Fruit fly (Drosophila melanogaster): ENCODE measurements around the gene Eig71Ej.

Gene Eig71Ej

DNA sequence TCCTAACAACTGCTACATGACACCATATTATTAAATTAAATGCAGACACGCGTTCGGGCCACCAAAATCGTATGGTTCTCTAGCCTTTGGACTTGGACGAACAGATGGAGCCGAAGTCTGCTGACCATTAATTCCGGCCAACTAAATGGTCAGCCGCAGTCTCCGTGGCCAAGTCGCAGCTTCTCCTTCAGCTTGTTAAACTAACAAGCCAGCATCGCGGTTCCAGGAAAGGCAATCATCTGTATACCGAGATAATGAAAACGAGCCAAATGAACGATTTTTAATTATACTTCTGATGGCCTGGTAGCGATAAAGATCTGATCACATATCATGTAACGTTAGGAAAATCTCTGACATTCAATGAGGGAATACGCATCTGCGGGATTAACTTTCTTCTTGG lies 9.1 kb upstream of the Eig71Ej start:
- TF ChIP-seq Jra (GFP tag; optimal IDR thresholded peaks at IDR 0.05) = no peak
- no peak for TF ChIP-seq Rel (GFP tag; optimal IDR thresholded peaks at IDR 0.05)
- no peak for TF ChIP-seq Rel (tag; optimal IDR thresholded peaks at IDR 0.05)
- no peak for TF ChIP-seq dmrt93B (GFP tag; optimal IDR thresholded peaks at IDR 0.05)
- no peak for TF ChIP-seq pan (optimal IDR thresholded peaks at IDR 0.05)
- no peak for TF ChIP-seq HLH106 (tag; optimal IDR thresholded peaks at IDR 0.05)
- no peak for TF ChIP-seq h (GFP tag; optimal IDR thresholded peaks at IDR 0.05)
- TF ChIP-seq usp (GFP tag; optimal IDR thresholded peaks at IDR 0.05) = no peak
- TF ChIP-seq sv (GFP tag; optimal IDR thresholded peaks at IDR 0.05) = no peak
- no peak for TF ChIP-seq ey (GFP tag; optimal IDR thresholded peaks at IDR 0.05)
- TF ChIP-seq psq (GFP tag; optimal IDR thresholded peaks at IDR 0.05) = no peak
- TF ChIP-seq CG32264 (GFP tag; optimal IDR thresholded peaks at IDR 0.05) = no peak
- TF ChIP-seq N (GFP tag; optimal IDR thresholded peaks at IDR 0.05) = no peak
- TF ChIP-seq fru (GFP tag; optimal IDR thresholded peaks at IDR 0.05) = no peak

DNA sequence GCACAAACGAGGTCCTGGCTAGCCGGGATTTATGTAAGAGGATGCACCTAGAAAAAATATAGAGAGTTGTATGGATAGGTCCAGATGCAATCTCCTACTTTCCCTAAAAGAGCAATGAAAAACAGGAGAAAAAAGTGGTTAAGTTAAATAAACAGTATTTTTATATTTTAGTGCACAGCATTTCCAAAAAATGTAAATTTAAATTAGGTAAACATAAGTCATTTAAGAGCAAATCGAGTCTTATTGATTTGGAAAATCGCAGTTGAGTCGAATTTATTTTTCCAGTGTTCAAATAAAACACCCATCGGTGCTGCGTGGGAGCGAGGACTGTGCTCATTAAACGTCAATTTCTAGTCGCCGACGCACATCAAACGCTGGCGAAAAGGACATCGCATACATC lies 4.9 kb upstream of the Eig71Ej start:
- TF ChIP-seq OdsH (GFP tag; optimal IDR thresholded peaks at IDR 0.05) = no peak

dm6 chr3L:15664199-15664794 lies 3.5 kb upstream of the Eig71Ej start:
- TF ChIP-seq foxo (GFP tag; optimal IDR thresholded peaks at IDR 0.05) (no peak), fru (GFP tag; optimal IDR thresholded peaks at IDR 0.05) (no peak), rgr (GFP tag; optimal IDR thresholded peaks at IDR 0.05) (no peak), jim (GFP tag; optimal IDR thresholded peaks at IDR 0.05) (no peak), lola (GFP tag; optimal IDR thresholded peaks at IDR 0.05) (no peak), CrebA (GFP tag; optimal IDR thresholded peaks at IDR 0.05; ENCODE audit: borderline replicate concordance) (no peak), GATAd (GFP tag; optimal IDR thresholded peaks at IDR 0.05) (no peak), Dfd (GFP tag; optimal IDR thresholded peaks at IDR 0.05) (no peak), h (GFP tag; optimal IDR thresholded peaks at IDR 0.05) (no peak), ey (GFP tag; optimal IDR thresholded peaks at IDR 0.05) (no peak)

DNA sequence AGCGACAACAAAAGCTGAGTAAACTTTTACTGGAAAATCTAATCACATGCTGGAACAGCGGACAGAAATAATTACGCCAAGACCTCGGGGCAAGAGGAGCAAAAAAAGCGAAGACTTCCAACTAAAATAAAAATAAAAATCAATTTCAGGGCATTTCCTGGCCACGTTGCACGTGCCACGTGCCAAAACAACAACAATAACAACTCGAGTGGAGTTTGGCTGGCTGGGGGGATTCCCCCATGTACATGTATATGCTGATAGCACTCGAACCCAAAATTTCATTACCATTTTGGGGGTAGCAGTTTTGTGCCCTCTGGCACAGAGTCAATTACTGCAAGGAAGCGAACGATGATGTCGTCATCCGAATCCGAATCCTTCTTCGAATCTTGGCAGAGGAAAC lies 1.7 kb upstream of the Eig71Ej start:
- TF ChIP-seq Jra (GFP tag; optimal IDR thresholded peaks at IDR 0.05) (no peak), Vsx2 (GFP tag; optimal IDR thresholded peaks at IDR 0.05; ENCODE audit: partially characterized antibody) (no peak), ey (GFP tag; optimal IDR thresholded peaks at IDR 0.05) (no peak), dl (GFP tag; optimal IDR thresholded peaks at IDR 0.05; ENCODE audit: insufficient read depth in 1 of 2, partially characterized antibody in 2 of 2) (no peak), Dfd (GFP tag; optimal IDR thresholded peaks at IDR 0.05) (no peak), usp (GFP tag; optimal IDR thresholded peaks at IDR 0.05) (no peak), sage (GFP tag; optimal IDR thresholded peaks at IDR 0.05) (no peak), dsf (GFP tag; optimal IDR thresholded peaks at IDR 0.05; ENCODE audit: borderline replicate concordance) (no peak), br (GFP tag; optimal IDR thresholded peaks at IDR 0.05) (no peak), Dif (GFP tag; optimal IDR thresholded peaks at IDR 0.05; ENCODE audit: partially characterized antibody) (no peak), fru (GFP tag; optimal IDR thresholded peaks at IDR 0.05) (no peak), sv (GFP tag; optimal IDR thresholded peaks at IDR 0.05) (no peak), jim (GFP tag; optimal IDR thresholded peaks at IDR 0.05) (no peak), foxo (GFP tag; optimal IDR thresholded peaks at IDR 0.05) (no peak), psq (GFP tag; optimal IDR thresholded peaks at IDR 0.05) (no peak)

DNA sequence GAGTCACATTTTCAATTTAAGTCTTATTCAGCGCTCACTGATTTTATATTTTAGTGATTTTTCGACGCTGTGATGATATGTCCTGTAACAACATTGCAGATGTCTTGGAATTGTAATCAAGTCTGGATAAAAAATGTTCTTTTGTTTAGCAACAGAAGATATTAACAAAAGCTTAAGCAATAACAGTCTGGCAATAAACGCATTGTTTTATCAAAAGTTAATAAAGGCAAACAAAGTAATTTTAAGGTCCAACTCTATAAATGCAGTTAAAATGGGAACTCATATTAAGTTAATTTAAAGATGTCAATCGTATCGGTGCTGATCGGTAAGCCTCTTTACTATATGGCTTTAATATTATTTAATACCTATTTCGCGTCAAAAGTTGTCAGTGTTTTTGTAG lies 752 bp upstream of the Eig71Ej start, which contains the start of gene CG43082:
Gene CG43082 (plus strand): TSS at position 301 of the 400 bp plus-strand sequence.
- TF ChIP-seq Abd-B (GFP tag; optimal IDR thresholded peaks at IDR 0.05) (no peak), dsf (GFP tag; optimal IDR thresholded peaks at IDR 0.05; ENCODE audit: borderline replicate concordance) (no peak), Hnf4 (GFP tag; optimal IDR thresholded peaks at IDR 0.05) (no peak), ey (GFP tag; optimal IDR thresholded peaks at IDR 0.05) (no peak), GATAd (GFP tag; optimal IDR thresholded peaks at IDR 0.05) (no peak), h (GFP tag; optimal IDR thresholded peaks at IDR 0.05) (no peak), tai (GFP tag; optimal IDR thresholded peaks at IDR 0.05) (no peak), woc (GFP tag; optimal IDR thresholded peaks at IDR 0.05) (no peak), dmrt93B (GFP tag; optimal IDR thresholded peaks at IDR 0.05) (no peak), Jra (GFP tag; optimal IDR thresholded peaks at IDR 0.05) (no peak), sage (GFP tag; optimal IDR thresholded peaks at IDR 0.05) (no peak), Hr78 (GFP tag; optimal IDR thresholded peaks at IDR 0.05) (no peak), Dif (GFP tag; optimal IDR thresholded peaks at IDR 0.05; ENCODE audit: partially characterized antibody) (no peak), usp (GFP tag; optimal IDR thresholded peaks at IDR 0.05) (no peak), Rel (GFP tag; optimal IDR thresholded peaks at IDR 0.05) (no peak), Rel (tag; optimal IDR thresholded peaks at IDR 0.05) (no peak), CG32264 (GFP tag; optimal IDR thresholded peaks at IDR 0.05) (no peak), lola (GFP tag; optimal IDR thresholded peaks at IDR 0.05) (no peak)
